Worm (Caenorhabditis elegans) whole organism, early embryonic: Measurements from ENCODE around the gene gcy-27.

Experiments used
- B0310.2 ChIP-seq: sonication (generic microtip); optimal IDR thresholded peaks from 2 replicates; lab custom pipeline; 2016; ENCODE audit warnings: mild to moderate bottlenecking, missing genetic modification characterization, missing compliant biosample characterization
- F13C5.2 ChIP-seq: sonication (generic microtip); optimal IDR thresholded peaks from 2 replicates; lab custom pipeline; 2017; ENCODE audit warnings: mild to moderate bottlenecking, missing genetic modification characterization, inconsistent platforms, missing compliant biosample characterization
- aly-1 ChIP-seq: sonication (generic microtip); optimal IDR thresholded peaks from 2 replicates; lab custom pipeline; 2016; ENCODE audit warnings: missing genetic modification characterization, missing compliant biosample characterization
- ama-1 ChIP-seq: fragments of 150-350 bp; optimal IDR thresholded peaks from 2 replicates; lab custom pipeline; 2014
- ceh-13 ChIP-seq: fragments of 200-800 bp; sonication (Bioruptor generic); optimal IDR thresholded peaks from 2 replicates; lab custom pipeline; 2018; ENCODE audit warnings: mild to moderate bottlenecking, missing genetic modification characterization, missing compliant biosample characterization
- flt-1 ChIP-seq: fragments of 200-800 bp; sonication (Bioruptor generic); IDR thresholded peaks from 2 replicates; pipeline ENCODE4 v1.3.6; 2022; ENCODE audit warnings: missing genetic modification characterization, missing compliant biosample characterization
- hmg-4 ChIP-seq: fragments of 200-800 bp; sonication (Bioruptor generic); optimal IDR thresholded peaks from 2 replicates; lab custom pipeline; 2018; ENCODE audit warnings: mild to moderate bottlenecking, missing genetic modification characterization, missing compliant biosample characterization
- hnd-1 ChIP-seq: sonication (generic microtip); optimal IDR thresholded peaks from 2 replicates; lab custom pipeline; 2016; ENCODE audit warnings: missing genetic modification characterization, missing compliant biosample characterization
- scrt-1 ChIP-seq: fragments of 200-800 bp; sonication (Bioruptor generic); IDR thresholded peaks from 2 replicates; pipeline ENCODE4 v1.3.6; 2022; ENCODE audit warnings: missing genetic modification characterization, missing compliant biosample characterization

DNA sequence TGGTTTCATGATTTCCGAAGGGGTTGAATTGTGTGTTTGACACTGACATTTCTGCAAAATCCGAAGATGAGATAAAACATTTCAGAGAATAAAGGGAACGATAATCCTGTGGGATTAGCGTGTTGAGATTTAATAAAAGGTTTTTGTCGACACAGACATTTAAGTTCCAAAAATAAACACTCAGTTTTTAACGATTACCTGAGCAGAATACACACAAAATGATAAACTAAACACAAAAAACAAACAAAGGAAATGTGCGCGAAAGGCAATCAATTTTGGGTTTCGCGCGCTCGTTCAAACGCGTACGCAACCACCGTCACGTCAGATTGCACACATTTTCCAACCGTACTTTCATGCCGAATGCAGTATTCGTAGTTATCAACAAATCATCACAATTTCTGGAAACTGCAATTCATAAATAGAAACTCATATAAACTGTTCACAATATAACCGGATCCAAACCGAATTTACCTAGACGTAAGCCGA, 24.8 kb upstream of the gcy-27 start, which contains the start of gene rif-1.1:
- TF ChIP-seq flt-1 = no peak
- TF ChIP-seq hnd-1 (tag; lab: Kevin White, UChicago) = no peak
- TF ChIP-seq scrt-1 = no peak
- TF ChIP-seq B0310.2 (tag; lab: Kevin White, UChicago) = no peak
- no peak for TF ChIP-seq ama-1
- no peak for TF ChIP-seq F13C5.2 (tag; lab: Kevin White, UChicago)
- no peak for TF ChIP-seq ceh-13
- TF ChIP-seq hmg-4 (GFP tag; lab: Kevin White, UChicago) = no peak
- TF ChIP-seq aly-1 = no peak
